Worm (Caenorhabditis elegans): Measurements from ENCODE around the gene K11D12.7.

- TF ChIP-seq ets-7 (tag; optimal IDR thresholded peaks at IDR 0.05) (no peak), ama-1 (optimal IDR thresholded peaks at IDR 0.05) (no peak), pes-1 (GFP tag; IDR thresholded peaks at IDR 0.05) (no peak), aly-1 (tag; optimal IDR thresholded peaks at IDR 0.05) (no peak)
Observed at ce11 chrV:5000406-5000805, 35.9 kb downstream of the K11D12.7 start, which contains the start of gene ugt-7.

All from whole organism, early embryonic.